Worm (Caenorhabditis elegans) whole organism, L4 larva: ENCODE results near the gene F42A9.17.

ENCODE experiments used
- D1046.2 ChIP-seq: fragments of 200-800 bp; sonication (Bioruptor generic); IDR thresholded peaks from 2 replicates; pipeline ENCODE4 v1.3.6; 2022; ENCODE audit warnings: missing genetic modification characterization, missing compliant biosample characterization
- ZK546.5 ChIP-seq, 2 experiments: sonication (generic microtip); optimal IDR thresholded peaks; 2 replicates each; lab custom pipeline; 2017; ENCODE audit warnings: missing biosample characterization in 2 of 2, missing genetic modification characterization in 2 of 2
- aha-1 ChIP-seq: fragments of 150-350 bp; peaks from one replicate; lab custom pipeline; 2014; ENCODE audit warnings: missing biosample characterization, missing genetic modification characterization
- ama-1 ChIP-seq: fragments of 150-350 bp; optimal IDR thresholded peaks from 2 replicates; lab custom pipeline; 2014; ENCODE audit warnings: inconsistent platforms, mixed read lengths
- fos-1 ChIP-seq: fragments of 150-350 bp; optimal IDR thresholded peaks from 2 replicates; lab custom pipeline; 2014; ENCODE audit warnings: missing biosample characterization, missing genetic modification characterization
- hlh-30 ChIP-seq: sonication (generic microtip); optimal IDR thresholded peaks from 2 replicates; lab custom pipeline; 2017; ENCODE audit warnings: antibody characterized with exemption, mild to moderate bottlenecking, missing genetic modification characterization, missing compliant biosample characterization; ENCODE audit not compliant: insufficient read depth
- lin-39 ChIP-seq: fragments of 150-350 bp; optimal IDR thresholded peaks from 2 replicates; lab custom pipeline; 2014; ENCODE audit warnings: missing biosample characterization, missing genetic modification reagents, missing genetic modification characterization
- nhr-28 ChIP-seq: fragments of 150-350 bp; optimal IDR thresholded peaks from 2 replicates; lab custom pipeline; 2014; ENCODE audit warnings: missing biosample characterization, missing genetic modification characterization
- unc-39 ChIP-seq: sonication (generic microtip); optimal IDR thresholded peaks from 2 replicates; lab custom pipeline; 2017; ENCODE audit warnings: missing biosample characterization, missing genetic modification characterization
- zfp-2 ChIP-seq: sonication (generic microtip); optimal IDR thresholded peaks from 2 replicates; lab custom pipeline; 2016; ENCODE audit warnings: mild to moderate bottlenecking, missing genetic modification characterization, missing compliant biosample characterization

- TF ChIP-seq hlh-30 (tag; lab: Kevin White, UChicago) (peak; percentile 2), ama-1 (no peak), aha-1 (tag; lab: Kevin White, UChicago) (no peak), fos-1 (tag; lab: Kevin White, UChicago) (no peak), nhr-28 (peak; percentile 70), D1046.2 (no peak), unc-39 (tag; lab: Kevin White, UChicago) (no peak), lin-39 (tag; lab: Kevin White, UChicago) (no peak), zfp-2 (tag; lab: Kevin White, UChicago) (no peak), ZK546.5 (tag; optimal IDR thresholded peaks at IDR 0.05; lab: Kevin White, UChicago) (no peak)
Observed at ce11 chrIV:8600712-8601330, 10.9 kb downstream of the F42A9.17 start, which contains the start of gene Y59H11AR.4.
